Fruit fly (Drosophila melanogaster) whole organism, wandering third instar larva: Measurements from ENCODE around the gene CG17147.

ENCODE experiments used
- Abd-B ChIP-seq: fragments of >200 bp; optimal IDR thresholded peaks from 2 replicates; lab custom pipeline; 2017; ENCODE audit warnings: missing biosample characterization, missing genetic modification characterization
- CG32264 ChIP-seq: fragments of 200-800 bp; sonication (Bioruptor generic); optimal IDR thresholded peaks from 2 replicates; lab custom pipeline; 2016; ENCODE audit warnings: missing biosample characterization, missing genetic modification characterization
- CG9705 ChIP-seq: fragments of 200-800 bp; sonication (Bioruptor generic); optimal IDR thresholded peaks from 2 replicates; lab custom pipeline; 2018; ENCODE audit warnings: missing biosample characterization, mild to moderate bottlenecking, missing genetic modification characterization
- CrebA ChIP-seq: fragments of 200-800 bp; sonication (Bioruptor generic); optimal IDR thresholded peaks from 2 replicates; lab custom pipeline; 2016; ENCODE audit warnings: missing biosample characterization, mild to moderate bottlenecking, missing genetic modification characterization, borderline replicate concordance
- Dfd ChIP-seq: fragments of >200 bp; optimal IDR thresholded peaks from 2 replicates; lab custom pipeline; 2017; ENCODE audit warnings: missing biosample characterization, missing genetic modification characterization
- Dif ChIP-seq: fragments of 200-275, 200-300 bp; sonication (Bioruptor generic); optimal IDR thresholded peaks from 2 replicates; lab custom pipeline; 2018; ENCODE audit warnings: missing biosample characterization, missing genetic modification characterization; ENCODE audit not compliant: partially characterized antibody
- GATAd ChIP-seq: sonication (Bioruptor generic); optimal IDR thresholded peaks from 2 replicates; lab custom pipeline; 2016; ENCODE audit warnings: missing biosample characterization, missing genetic modification characterization
- HLH106 ChIP-seq: fragments of 200-800 bp; optimal IDR thresholded peaks from 3 replicates; lab custom pipeline; 2019; ENCODE audit warnings: missing biosample characterization, mild to moderate bottlenecking, missing genetic modification characterization, moderate library complexity
- Hnf4 ChIP-seq: fragments of 200-800 bp; sonication (Bioruptor generic); optimal IDR thresholded peaks from 2 replicates; lab custom pipeline; 2016; ENCODE audit warnings: missing biosample characterization, mild to moderate bottlenecking, missing genetic modification characterization
- Hr78 ChIP-seq: fragments of >200 bp; optimal IDR thresholded peaks from 2 replicates; lab custom pipeline; 2017; ENCODE audit warnings: missing biosample characterization, missing genetic modification characterization
- Hr83 ChIP-seq: fragments of 200-300 bp; sonication (Bioruptor generic); optimal IDR thresholded peaks from 2 replicates; lab custom pipeline; 2016; ENCODE audit warnings: missing biosample characterization, mild to moderate bottlenecking, missing genetic modification characterization, moderate library complexity; ENCODE audit not compliant: poor library complexity, severe bottlenecking
- Jra ChIP-seq: sonication (Bioruptor generic); optimal IDR thresholded peaks from 2 replicates; lab custom pipeline; 2016; ENCODE audit warnings: missing biosample characterization, missing genetic modification characterization
- Mio ChIP-seq: sonication (Bioruptor generic); optimal IDR thresholded peaks from 2 replicates; lab custom pipeline; 2016; ENCODE audit warnings: missing biosample characterization, missing genetic modification characterization
- Myc ChIP-seq: fragments of >200 bp; optimal IDR thresholded peaks from 2 replicates; lab custom pipeline; 2017
- N ChIP-seq: fragments of >200 bp; optimal IDR thresholded peaks from 2 replicates; lab custom pipeline; 2018; ENCODE audit warnings: missing biosample characterization, missing external identifiers, missing genetic modification characterization
- OdsH ChIP-seq: fragments of 200-800 bp; sonication (Bioruptor generic); optimal IDR thresholded peaks from 2 replicates; lab custom pipeline; 2016; ENCODE audit warnings: missing biosample characterization, mild to moderate bottlenecking, missing genetic modification characterization
- Rel ChIP-seq, 2 experiments: fragments of 200-800 bp; sonication (Bioruptor generic) in 1 of 2; optimal IDR thresholded peaks; 2 replicates in 1 of 2; 3 replicates in 1 of 2; lab custom pipeline; 2016 to 2019; ENCODE audit warnings: mild to moderate bottlenecking in 2 of 2, missing biosample characterization in 2 of 2, missing genetic modification characterization in 2 of 2, moderate library complexity in 1 of 2
- Sp1 ChIP-seq: fragments of 200-800 bp; sonication (Bioruptor generic); optimal IDR thresholded peaks from 3 replicates; lab custom pipeline; 2019; ENCODE audit warnings: missing biosample characterization, mild to moderate bottlenecking, missing genetic modification characterization, moderate library complexity
- Vsx2 ChIP-seq: fragments of 200-300, 225-300 bp; sonication (Bioruptor generic); optimal IDR thresholded peaks from 2 replicates; lab custom pipeline; 2018; ENCODE audit warnings: missing biosample characterization, missing genetic modification characterization; ENCODE audit not compliant: partially characterized antibody
- br ChIP-seq: fragments of 200-800 bp; sonication (Bioruptor generic); optimal IDR thresholded peaks from 2 replicates; lab custom pipeline; 2016; ENCODE audit warnings: missing biosample characterization, missing genetic modification characterization
- brk ChIP-seq: fragments of 200-800 bp; sonication (Bioruptor generic); optimal IDR thresholded peaks from 2 replicates; lab custom pipeline; 2016; ENCODE audit warnings: missing biosample characterization, mild to moderate bottlenecking, missing genetic modification characterization
- dl ChIP-seq, 2 experiments: fragments of 175-275, 200-275 bp in 1 of 2; fragments of 200-275 bp in 1 of 2; sonication (Bioruptor generic); optimal IDR thresholded peaks; lab custom pipeline; 2018; ENCODE audit warnings: mild to moderate bottlenecking in 2 of 2, missing biosample characterization in 2 of 2, missing genetic modification characterization in 2 of 2, moderate library complexity in 2 of 2; ENCODE audit not compliant: partially characterized antibody in 2 of 2, insufficient read depth in 1 of 2
- dmrt93B ChIP-seq: fragments of 200-800 bp; sonication (Bioruptor generic); optimal IDR thresholded peaks from 2 replicates; lab custom pipeline; 2018; ENCODE audit warnings: missing biosample characterization, mild to moderate bottlenecking, missing genetic modification characterization
- dsf ChIP-seq: sonication (Bioruptor generic); optimal IDR thresholded peaks from 2 replicates; lab custom pipeline; 2016; ENCODE audit warnings: missing biosample characterization, missing genetic modification characterization, borderline replicate concordance
- ey ChIP-seq: fragments of 200-800 bp; sonication (Bioruptor generic); optimal IDR thresholded peaks from 2 replicates; lab custom pipeline; 2016; ENCODE audit warnings: missing biosample characterization, missing genetic modification characterization
- foxo ChIP-seq, 2 experiments: fragments of 200-800 bp; sonication (Bioruptor generic); optimal IDR thresholded peaks; 2 replicates in 1 of 2; 3 replicates in 1 of 2; lab custom pipeline; 2016 to 2017; ENCODE audit warnings: missing biosample characterization in 2 of 2, missing genetic modification characterization in 2 of 2
- fru ChIP-seq: fragments of 200-800 bp; sonication (Bioruptor generic); optimal IDR thresholded peaks from 3 replicates; lab custom pipeline; 2016; ENCODE audit warnings: missing biosample characterization, mild to moderate bottlenecking, missing genetic modification characterization
- h ChIP-seq: fragments of 200-800 bp; sonication (Bioruptor generic); optimal IDR thresholded peaks from 3 replicates; lab custom pipeline; 2016; ENCODE audit warnings: missing biosample characterization, mild to moderate bottlenecking, missing genetic modification characterization
- jim ChIP-seq: fragments of 175-275, 200-325 bp; sonication (Bioruptor generic); optimal IDR thresholded peaks from 2 replicates; lab custom pipeline; 2016; ENCODE audit warnings: missing biosample characterization, mild to moderate bottlenecking, missing genetic modification characterization
- lola ChIP-seq: fragments of >200 bp; optimal IDR thresholded peaks from 2 replicates; lab custom pipeline; 2017; ENCODE audit warnings: missing biosample characterization, missing genetic modification characterization
- pan ChIP-seq: fragments of >200 bp; optimal IDR thresholded peaks from 2 replicates; lab custom pipeline; 2017
- psq ChIP-seq: fragments of 200-800 bp; sonication (Bioruptor generic); optimal IDR thresholded peaks from 3 replicates; lab custom pipeline; 2017; ENCODE audit warnings: missing biosample characterization, mild to moderate bottlenecking, missing genetic modification characterization, moderate library complexity
- rgr ChIP-seq: fragments of 200-800 bp; sonication (Bioruptor generic); optimal IDR thresholded peaks from 3 replicates; lab custom pipeline; 2016; ENCODE audit warnings: missing biosample characterization, mild to moderate bottlenecking, missing genetic modification characterization
- sage ChIP-seq: fragments of 200-800 bp; sonication (Bioruptor generic); optimal IDR thresholded peaks from 2 replicates; lab custom pipeline; 2016; ENCODE audit warnings: missing biosample characterization, mild to moderate bottlenecking, missing genetic modification characterization
- sv ChIP-seq: fragments of 200-800 bp; sonication (Bioruptor generic); optimal IDR thresholded peaks from 3 replicates; lab custom pipeline; 2016; ENCODE audit warnings: missing biosample characterization, missing genetic modification characterization
- tai ChIP-seq: sonication (Bioruptor generic); optimal IDR thresholded peaks from 2 replicates; lab custom pipeline; 2016; ENCODE audit warnings: missing biosample characterization, missing genetic modification characterization
- usp ChIP-seq: fragments of >200 bp; optimal IDR thresholded peaks from 2 replicates; lab custom pipeline; 2017; ENCODE audit warnings: missing biosample characterization, missing genetic modification characterization
- woc ChIP-seq: sonication (Bioruptor generic); optimal IDR thresholded peaks from 2 replicates; lab custom pipeline; 2016; ENCODE audit warnings: missing biosample characterization, mild to moderate bottlenecking, missing genetic modification characterization

The CG17147 gene

DNA sequence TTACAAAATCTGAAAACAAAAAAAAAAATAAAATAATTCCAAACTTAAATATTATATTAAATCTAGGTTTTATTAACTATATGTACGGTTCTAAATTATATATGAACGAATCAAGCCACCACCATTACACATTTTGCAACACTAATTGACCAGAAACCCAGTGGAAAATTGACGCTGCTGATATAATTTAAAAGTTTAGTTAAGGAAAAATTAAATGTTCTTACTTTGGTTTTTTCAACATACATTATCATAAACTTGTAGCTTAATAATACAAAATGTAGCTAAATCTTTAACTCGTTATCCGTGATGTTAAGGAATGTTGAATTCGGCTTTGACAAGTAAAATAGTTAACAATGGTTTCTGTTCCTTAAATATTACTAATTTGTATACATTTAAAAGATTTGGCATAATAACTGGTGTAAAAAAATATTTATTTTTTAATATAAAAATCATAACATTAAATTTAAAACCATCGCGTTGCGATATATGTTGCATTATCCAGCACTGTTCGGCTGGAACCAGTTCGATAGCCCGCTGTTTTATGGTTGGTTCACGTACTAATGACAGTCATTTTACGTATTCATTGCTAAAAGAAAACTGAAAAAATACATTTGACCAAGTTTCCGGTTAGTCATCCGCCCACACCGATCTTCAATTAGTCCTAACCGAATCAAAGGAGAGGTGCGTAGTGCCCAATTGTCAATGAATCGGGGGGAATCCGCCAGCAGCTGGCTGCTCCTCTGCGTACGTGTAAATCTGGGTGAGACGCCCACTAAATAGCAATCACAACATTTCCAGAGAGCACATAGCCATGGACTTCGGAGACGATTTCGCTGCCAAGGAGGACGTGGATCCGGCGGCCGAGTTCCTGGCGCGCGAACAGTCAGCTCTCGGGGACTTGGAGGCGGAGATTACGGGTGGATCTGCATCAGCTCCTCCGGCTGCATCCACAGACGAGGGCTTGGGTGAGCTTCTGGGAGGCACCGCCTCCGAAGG, 18.6 kb downstream of the CG17147 start:
- TF ChIP-seq dsf (GFP tag; lab: Kevin White, UChicago) (peak; percentile 49), sv (GFP tag; lab: Kevin White, UChicago) (peak; percentile 33), foxo (GFP tag; optimal IDR thresholded peaks at IDR 0.05; lab: Kevin White, UChicago) (peak in 1 of 2 experiments; percentile 62), fru (GFP tag; lab: Kevin White, UChicago) (peak; percentile 36), Abd-B (GFP tag; lab: Kevin White, UChicago) (no peak), OdsH (GFP tag; lab: Kevin White, UChicago) (peak; percentile 38), HLH106 (peak; percentile 60), ey (GFP tag; lab: Kevin White, UChicago) (peak; percentile 6), usp (no peak), brk (GFP tag; lab: Kevin White, UChicago) (peak; percentile 67), tai (GFP tag; lab: Kevin White, UChicago) (no peak), dmrt93B (GFP tag; lab: Kevin White, UChicago) (peak; percentile 45), woc (GFP tag; lab: Kevin White, UChicago) (peak; percentile 30), CG9705 (GFP tag; lab: Kevin White, UChicago) (peak; percentile 26), rgr (peak; percentile 58), Hr83 (peak; percentile 46), psq (GFP tag; lab: Kevin White, UChicago) (peak; percentile 48), CrebA (no peak), Hnf4 (GFP tag; lab: Kevin White, UChicago) (peak; percentile 53), pan (lab: Kevin White, UChicago) (no peak), h (GFP tag; lab: Kevin White, UChicago) (peak; percentile 26), sage (GFP tag; lab: Kevin White, UChicago) (peak; percentile 6), Sp1 (GFP tag; lab: Kevin White, UChicago) (peak; percentile 68)

- no peak for TF ChIP-seq Abd-B (GFP tag; lab: Kevin White, UChicago)
- peak; percentile 67 for TF ChIP-seq CG9705 (GFP tag; lab: Kevin White, UChicago)
- TF ChIP-seq brk (GFP tag; lab: Kevin White, UChicago) = peak; percentile 67
- no peak for TF ChIP-seq Rel (GFP tag; optimal IDR thresholded peaks at IDR 0.05; lab: Kevin White, UChicago)
- peak; percentile 54 for TF ChIP-seq Rel (tag; optimal IDR thresholded peaks at IDR 0.05; lab: Kevin White, UChicago)
- peak; percentile 91 for TF ChIP-seq fru (GFP tag; lab: Kevin White, UChicago)
- peak; percentile 86 for TF ChIP-seq br (GFP tag; lab: Kevin White, UChicago)
- peak; percentile 6 for TF ChIP-seq Hr83
- peak; percentile 48 for TF ChIP-seq CrebA
- TF ChIP-seq Dif (GFP tag; lab: Kevin White, UChicago) = no peak
- TF ChIP-seq Sp1 (GFP tag; lab: Kevin White, UChicago) = peak; percentile 83
- peak; percentile 85 for TF ChIP-seq dmrt93B (GFP tag; lab: Kevin White, UChicago)
- peak; percentile 94 for TF ChIP-seq h (GFP tag; lab: Kevin White, UChicago)
- peak; percentile 90 for TF ChIP-seq rgr
- TF ChIP-seq lola (GFP tag; lab: Kevin White, UChicago) = no peak
- no peak for TF ChIP-seq Hr78 (GFP tag; lab: Kevin White, UChicago)
- TF ChIP-seq psq (GFP tag; lab: Kevin White, UChicago) = peak; percentile 74
- TF ChIP-seq Myc (lab: Kevin White, UChicago) = no peak
- no peak for TF ChIP-seq N (GFP tag; lab: Kevin White, UChicago)
- peak; percentile 88 for TF ChIP-seq Hnf4 (GFP tag; lab: Kevin White, UChicago)
- no peak for TF ChIP-seq Vsx2 (GFP tag; lab: Kevin White, UChicago)
- peak; percentile 30 to 93 for TF ChIP-seq foxo (GFP tag; optimal IDR thresholded peaks at IDR 0.05; lab: Kevin White, UChicago)
- TF ChIP-seq jim (GFP tag; lab: Kevin White, UChicago) = no peak
- peak; percentile 85 for TF ChIP-seq OdsH (GFP tag; lab: Kevin White, UChicago)
- TF ChIP-seq woc (GFP tag; lab: Kevin White, UChicago) = peak; percentile 68
- TF ChIP-seq HLH106 = peak; percentile 93
- peak; percentile 27 for TF ChIP-seq Mio
- no peak for TF ChIP-seq usp
- TF ChIP-seq CG32264 (GFP tag; lab: Kevin White, UChicago) = peak; percentile 83
- TF ChIP-seq dsf (GFP tag; lab: Kevin White, UChicago) = no peak
- peak; percentile 32 for TF ChIP-seq Jra (GFP tag; lab: Kevin White, UChicago)
- peak; percentile 82 for TF ChIP-seq sage (GFP tag; lab: Kevin White, UChicago)
- peak; percentile 91 for TF ChIP-seq ey (GFP tag; lab: Kevin White, UChicago)
- TF ChIP-seq Dfd (GFP tag; lab: Kevin White, UChicago) = no peak
- peak; percentile 42 for TF ChIP-seq GATAd (GFP tag; lab: Kevin White, UChicago)
- TF ChIP-seq pan (lab: Kevin White, UChicago) = no peak
- no peak for TF ChIP-seq dl (GFP tag; optimal IDR thresholded peaks at IDR 0.05; lab: Kevin White, UChicago; ENCODE audit: insufficient read depth in 1 of 2, partially characterized antibody in 2 of 2)
- TF ChIP-seq tai (GFP tag; lab: Kevin White, UChicago) = peak; percentile 81
- TF ChIP-seq sv (GFP tag; lab: Kevin White, UChicago) = peak; percentile 82
Measured at dm6 chr3L:20247513-20248173, 23.9 kb downstream of the CG17147 start, which contains the start of gene rdgC. Gene rdgC, plus strand, starts transcription at chr3L:20248080.
